Worm (Caenorhabditis elegans): ENCODE data around the gene sma-2.

DNA sequence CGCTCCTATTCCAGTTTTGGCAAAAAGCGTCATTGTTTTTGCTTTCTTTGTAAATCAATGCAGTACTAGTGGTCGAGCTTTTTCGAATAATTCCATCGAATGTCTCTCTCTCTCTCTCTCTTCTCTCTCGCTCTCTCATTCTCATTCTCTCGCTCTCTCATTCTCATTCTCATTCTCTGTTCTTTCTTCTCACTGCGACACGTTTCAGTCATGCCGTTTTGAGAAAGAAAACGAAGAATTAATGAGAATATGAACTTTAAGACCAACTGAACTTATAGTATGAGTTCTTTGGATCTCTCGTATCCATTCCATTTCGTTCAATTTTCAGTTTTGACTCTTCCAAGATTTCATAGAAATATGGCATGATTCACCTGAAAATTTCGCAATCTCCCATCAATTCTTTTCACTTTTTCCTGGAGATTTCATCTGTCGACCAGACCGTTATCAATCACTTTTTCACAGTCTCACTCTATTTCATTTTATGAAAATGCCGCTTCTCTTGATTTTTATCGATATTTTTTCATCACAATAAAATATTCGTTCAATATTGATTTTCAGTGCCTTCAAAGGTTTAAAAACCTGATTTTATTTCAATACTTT lies 23.0 kb downstream of the sma-2 start:
- TF ChIP-seq pbrm-1 (GFP tag; IDR thresholded peaks at IDR 0.05) = no peak
- no peak for TF ChIP-seq fkh-3 (tag; optimal IDR thresholded peaks at IDR 0.05)

Data from whole organism, young adult.